Worm (Caenorhabditis elegans) whole organism, L3 larva: ENCODE data around the gene AH6.3.

Experiments
- aly-2 ChIP-seq: fragments of 150-350 bp; optimal IDR thresholded peaks from 2 replicates; lab custom pipeline; 2014; ENCODE audit warnings: missing biosample characterization, missing genetic modification characterization
- ama-1 ChIP-seq: fragments of 150-350 bp; optimal IDR thresholded peaks from 2 replicates; lab custom pipeline; 2018
- egl-27 ChIP-seq: sonication (generic microtip); optimal IDR thresholded peaks from 4 replicates; lab custom pipeline; 2017; ENCODE audit warnings: missing biosample characterization, missing genetic modification reagents, missing genetic modification characterization
- elt-3 ChIP-seq, 3 experiments: fragments of 150-350 bp in 1 of 3; sonication (generic microtip) in 2 of 3; optimal IDR thresholded peaks; 2 replicates in 2 of 3; 4 replicates in 1 of 3; lab custom pipeline; 2014 to 2017; ENCODE audit warnings: missing biosample characterization in 3 of 3, missing genetic modification characterization in 3 of 3
- jun-1 ChIP-seq: fragments of 150-350 bp; optimal IDR thresholded peaks from 2 replicates; lab custom pipeline; 2014; ENCODE audit warnings: missing biosample characterization, missing genetic modification reagents, missing genetic modification characterization
- lin-39 ChIP-seq: fragments of 150-350 bp; optimal IDR thresholded peaks from 2 replicates; lab custom pipeline; 2018; ENCODE audit warnings: missing biosample characterization, missing genetic modification reagents, missing genetic modification characterization
- nhr-11 ChIP-seq: fragments of 150-350 bp; optimal IDR thresholded peaks from 2 replicates; lab custom pipeline; 2014; ENCODE audit warnings: missing biosample characterization, missing genetic modification characterization
- nhr-12 ChIP-seq: fragments of 150-350 bp; optimal IDR thresholded peaks from 2 replicates; lab custom pipeline; 2014; ENCODE audit warnings: missing biosample characterization, missing genetic modification characterization
- pha-4 ChIP-seq: fragments of 150-350 bp; optimal IDR thresholded peaks from 2 replicates; lab custom pipeline; 2014; ENCODE audit warnings: missing biosample characterization, missing genetic modification reagents, missing genetic modification characterization
- pqm-1 ChIP-seq: fragments of 150-350 bp; optimal IDR thresholded peaks from 2 replicates; lab custom pipeline; 2017; ENCODE audit warnings: missing biosample characterization, missing genetic modification characterization, inconsistent platforms
- skn-1 ChIP-seq: fragments of 150-350 bp; optimal IDR thresholded peaks from 2 replicates; lab custom pipeline; 2014; ENCODE audit warnings: missing biosample characterization, missing genetic modification characterization
- unc-62 ChIP-seq: fragments of 150-350 bp; sonication (generic microtip); optimal IDR thresholded peaks from 4 replicates; lab custom pipeline; 2014; ENCODE audit warnings: missing biosample characterization, missing genetic modification reagents, missing genetic modification characterization
- zag-1 ChIP-seq: fragments of 150-350 bp; optimal IDR thresholded peaks from 2 replicates; lab custom pipeline; 2014; ENCODE audit warnings: missing biosample characterization, missing genetic modification characterization
- ztf-11 ChIP-seq: fragments of 150-350 bp; optimal IDR thresholded peaks from 2 replicates; lab custom pipeline; 2014; ENCODE audit warnings: missing biosample characterization, missing genetic modification characterization

DNA sequence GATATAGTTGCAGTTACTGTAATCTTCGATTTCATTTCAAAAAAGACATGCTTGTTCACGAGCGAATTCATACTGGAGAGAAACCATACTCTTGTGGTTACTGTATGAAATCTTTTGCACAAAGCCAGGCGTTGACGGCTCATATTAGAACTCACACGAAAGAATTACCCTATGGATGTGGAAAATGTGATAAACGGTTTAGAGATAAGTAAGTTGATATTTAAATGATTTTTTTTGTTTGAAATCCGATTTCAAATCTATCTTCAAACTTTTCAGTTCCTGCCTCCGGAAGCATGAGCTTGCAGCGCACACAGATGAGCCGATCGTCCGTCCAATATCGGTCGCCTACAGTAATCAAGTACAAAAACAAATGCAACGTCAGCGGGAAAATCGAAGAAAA is 40.1 kb downstream of the AH6.3 start:
- TF ChIP-seq lin-39 (tag; lab: Kevin White, UChicago) (no peak), aly-2 (tag; lab: Kevin White, UChicago) (no peak), jun-1 (tag; lab: Kevin White, UChicago) (no peak), pha-4 (tag; lab: Kevin White, UChicago) (no peak), elt-3 (tag; optimal IDR thresholded peaks at IDR 0.05; lab: Kevin White, UChicago) (no peak), ztf-11 (no peak), unc-62 (GFP tag; lab: Kevin White, UChicago) (no peak), zag-1 (tag; lab: Kevin White, UChicago) (no peak), nhr-12 (tag; lab: Kevin White, UChicago) (no peak), ama-1 (lab: Kevin White, UChicago) (no peak), skn-1 (tag; lab: Kevin White, UChicago) (no peak), pqm-1 (tag; lab: Kevin White, UChicago) (no peak), nhr-11 (tag; lab: Kevin White, UChicago) (no peak), egl-27 (tag; lab: Kevin White, UChicago) (no peak)
